Worm (Caenorhabditis elegans) whole organism, early embryonic: ENCODE measurements around the gene cpd-2.

Experiments
- F13C5.2 ChIP-seq: sonication (generic microtip); optimal IDR thresholded peaks from 2 replicates; lab custom pipeline; 2017; ENCODE audit warnings: mild to moderate bottlenecking, missing genetic modification characterization, inconsistent platforms, missing compliant biosample characterization
- ama-1 ChIP-seq: fragments of 150-350 bp; optimal IDR thresholded peaks from 2 replicates; lab custom pipeline; 2014
- hmbx-1 ChIP-seq: sonication (generic microtip); optimal IDR thresholded peaks from 2 replicates; lab custom pipeline; 2016; ENCODE audit warnings: mild to moderate bottlenecking, missing genetic modification characterization, missing compliant biosample characterization
- tbx-11 ChIP-seq: fragments of 200-800 bp; sonication (Bioruptor generic); IDR thresholded peaks from 2 replicates; pipeline ENCODE4 v1.3.6; 2022; ENCODE audit warnings: missing genetic modification characterization, missing compliant biosample characterization
- tra-4 ChIP-seq: sonication (generic microtip); optimal IDR thresholded peaks from 2 replicates; lab custom pipeline; 2017; ENCODE audit warnings: missing genetic modification characterization, missing compliant biosample characterization

DNA sequence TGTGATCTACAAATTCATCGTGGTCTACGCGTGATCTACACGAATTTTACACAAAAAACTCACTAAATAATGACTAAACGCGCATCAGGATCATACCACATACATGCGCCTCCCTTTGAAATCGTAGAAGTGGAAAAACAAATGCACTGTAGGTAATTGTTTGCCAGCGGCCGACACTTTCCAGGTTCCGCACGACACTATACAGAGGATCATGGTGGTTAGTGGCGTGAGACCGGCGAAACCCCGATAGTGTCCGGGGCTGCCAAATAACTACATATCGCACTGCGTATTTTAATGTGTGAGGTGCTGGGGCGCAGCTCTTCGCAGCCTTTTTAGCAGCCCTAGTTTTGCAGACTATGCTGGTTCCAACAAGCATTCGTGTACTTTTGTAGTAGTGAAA is 29.0 kb downstream of the cpd-2 start:
- TF ChIP-seq hmbx-1 (tag; lab: Kevin White, UChicago) (no peak), ama-1 (lab: Kevin White, UChicago) (no peak), tbx-11 (GFP tag; lab: Robert Waterston, UW) (no peak), tra-4 (tag; lab: Kevin White, UChicago) (no peak), F13C5.2 (no peak)
